Fruit fly (Drosophila melanogaster) whole organism, embryonic: Measurements from ENCODE around the gene Mbs.

Experiments used
- Ada2b ChIP-seq: fragments of 200-800 bp; sonication (Bioruptor generic); IDR thresholded peaks from 2 replicates; pipeline ENCODE4 v1.3.6; 2022; ENCODE audit warnings: missing biosample characterization, missing genetic modification characterization
- Aef1 ChIP-seq: fragments of 200-800 bp; sonication (Bioruptor generic); IDR thresholded peaks from 3 replicates; pipeline ENCODE4 v1.3.6; 2022; ENCODE audit warnings: missing biosample characterization, missing genetic modification characterization
- Atf6 ChIP-seq: fragments of 200-800 bp; sonication (Bioruptor generic); IDR thresholded peaks from 2 replicates; pipeline ENCODE4 v1.3.6; 2022; ENCODE audit warnings: missing biosample characterization, missing genetic modification characterization
- CG10321 ChIP-seq: fragments of 200-800 bp; sonication (Bioruptor generic); IDR thresholded peaks from 2 replicates; pipeline ENCODE4 v1.3.6; 2022; ENCODE audit warnings: missing biosample characterization, missing genetic modification characterization
- CG10979 ChIP-seq: fragments of 200-800 bp; sonication (Bioruptor generic); optimal IDR thresholded peaks from 2 replicates; lab custom pipeline; 2018; ENCODE audit warnings: missing biosample characterization, mild to moderate bottlenecking, missing genetic modification characterization, moderate library complexity
- CG11085 ChIP-seq: fragments of 200-800 bp; sonication (Bioruptor generic); IDR thresholded peaks from 2 replicates; pipeline ENCODE4 v1.3.6; 2022; ENCODE audit warnings: missing biosample characterization, missing genetic modification characterization
- CG12236 ChIP-seq: fragments of 200-800 bp; sonication (Bioruptor generic); optimal IDR thresholded peaks from 2 replicates; lab custom pipeline; 2016; ENCODE audit warnings: missing biosample characterization, missing genetic modification characterization
- CG13287 ChIP-seq: fragments of 200-800 bp; sonication (Bioruptor generic); IDR thresholded peaks from 2 replicates; pipeline ENCODE4 v1.3.6; 2022; ENCODE audit warnings: missing biosample characterization, missing genetic modification characterization; ENCODE audit not compliant: partially characterized antibody
- CG13775 ChIP-seq: fragments of 200-800 bp; sonication (Bioruptor generic); optimal IDR thresholded peaks from 3 replicates; lab custom pipeline; 2017; ENCODE audit warnings: missing biosample characterization, mild to moderate bottlenecking, missing genetic modification characterization
- CG15269 ChIP-seq: fragments of 200-800 bp; sonication (Bioruptor generic); optimal IDR thresholded peaks from 2 replicates; lab custom pipeline; 2018; ENCODE audit warnings: missing biosample characterization, mild to moderate bottlenecking, missing genetic modification characterization, moderate library complexity
- CG1529 ChIP-seq: fragments of 200-800 bp; sonication (Bioruptor generic); optimal IDR thresholded peaks from 3 replicates; lab custom pipeline; 2018; ENCODE audit warnings: missing biosample characterization, missing genetic modification characterization
- CG15601 ChIP-seq: fragments of 200-800 bp; sonication (Bioruptor generic); optimal IDR thresholded peaks from 3 replicates; lab custom pipeline; 2019; ENCODE audit warnings: missing biosample characterization, mild to moderate bottlenecking, missing genetic modification characterization, moderate library complexity
- CG16779 ChIP-seq: fragments of 200-800 bp; sonication (Bioruptor generic); IDR thresholded peaks from 2 replicates; pipeline ENCODE4 v1.3.6; 2022; ENCODE audit warnings: missing biosample characterization, missing genetic modification characterization
- CG17328 ChIP-seq: fragments of 200-800 bp; sonication (Bioruptor generic); IDR thresholded peaks from 2 replicates; pipeline ENCODE4 v1.3.6; 2022; ENCODE audit warnings: missing biosample characterization, missing genetic modification characterization
- CG2712 ChIP-seq: fragments of 200-800 bp; optimal IDR thresholded peaks from 3 replicates; lab custom pipeline; 2019; ENCODE audit warnings: missing biosample characterization, mild to moderate bottlenecking, missing genetic modification characterization, moderate library complexity
- CG30020 ChIP-seq: fragments of 200-800 bp; optimal IDR thresholded peaks from 2 replicates; lab custom pipeline; 2019; ENCODE audit warnings: missing biosample characterization, mild to moderate bottlenecking, missing genetic modification characterization, moderate library complexity
- CG32772 ChIP-seq: fragments of 200-800 bp; sonication (Bioruptor generic); IDR thresholded peaks from 2 replicates; pipeline ENCODE4 v1.3.6; 2022; ENCODE audit warnings: missing biosample characterization, missing genetic modification characterization
- CG4328 ChIP-seq: fragments of 200-800 bp; sonication (Bioruptor generic); optimal IDR thresholded peaks from 3 replicates; lab custom pipeline; 2017; ENCODE audit warnings: missing biosample characterization, missing genetic modification reagents, missing genetic modification characterization
- CG4360 ChIP-seq: fragments of 200-800 bp; sonication (Bioruptor generic); IDR thresholded peaks from 2 replicates; pipeline ENCODE4 v1.3.6; 2022; ENCODE audit warnings: missing biosample characterization, missing genetic modification characterization
- CG4424 ChIP-seq: fragments of 200-800 bp; sonication (Bioruptor generic); optimal IDR thresholded peaks from 3 replicates; lab custom pipeline; 2016; ENCODE audit warnings: missing biosample characterization, missing genetic modification characterization
- CG5245 ChIP-seq: fragments of 200-800 bp; sonication (Bioruptor generic); optimal IDR thresholded peaks from 3 replicates; lab custom pipeline; 2016; ENCODE audit warnings: missing biosample characterization, missing genetic modification characterization
- CG6791 ChIP-seq: fragments of 200-800 bp; sonication (Bioruptor generic); IDR thresholded peaks from 3 replicates; pipeline ENCODE4 v1.3.6; 2022; ENCODE audit warnings: missing biosample characterization, missing genetic modification characterization; ENCODE audit not compliant: partially characterized antibody
- CG7271 ChIP-seq: fragments of 200-800 bp; sonication (Bioruptor generic); optimal IDR thresholded peaks from 2 replicates; lab custom pipeline; 2018; ENCODE audit warnings: missing biosample characterization, mild to moderate bottlenecking, missing genetic modification characterization, moderate library complexity
- CG7556 ChIP-seq: fragments of 200-800 bp; sonication (Bioruptor generic); optimal IDR thresholded peaks from 2 replicates; lab custom pipeline; 2017; ENCODE audit warnings: missing biosample characterization, mild to moderate bottlenecking, missing genetic modification characterization
- CG8281 ChIP-seq: fragments of 200-800 bp; sonication (Bioruptor generic); optimal IDR thresholded peaks from 2 replicates; lab custom pipeline; 2018; ENCODE audit warnings: missing biosample characterization, mild to moderate bottlenecking, missing genetic modification characterization, moderate library complexity
- CHES-1-like ChIP-seq: fragments of 200-800 bp; sonication (Bioruptor generic); optimal IDR thresholded peaks from 2 replicates; lab custom pipeline; 2016; ENCODE audit warnings: missing biosample characterization, missing genetic modification characterization
- Dfd ChIP-seq, 2 experiments: fragments of >200 bp; optimal IDR thresholded peaks; 2 replicates each; lab custom pipeline; 2017; ENCODE audit warnings: missing biosample characterization in 2 of 2, missing genetic modification characterization in 2 of 2
- HLHmδ ChIP-seq: fragments of 200-800 bp; sonication (Bioruptor generic); optimal IDR thresholded peaks from 2 replicates; lab custom pipeline; 2018; ENCODE audit warnings: missing biosample characterization, mild to moderate bottlenecking, missing genetic modification characterization, moderate library complexity
- Jarid2 ChIP-seq: fragments of 200-800 bp; sonication (Bioruptor generic); optimal IDR thresholded peaks from 3 replicates; lab custom pipeline; 2017; ENCODE audit warnings: mild to moderate bottlenecking, missing biosample characterization, missing genetic modification reagents, missing genetic modification characterization
- Kr ChIP-seq: fragments of 200-800 bp; sonication (Bioruptor generic); optimal IDR thresholded peaks from 2 replicates; lab custom pipeline; 2017; ENCODE audit warnings: missing biosample characterization, mild to moderate bottlenecking, missing genetic modification characterization
- Lim3 ChIP-seq: fragments of 200-800 bp; sonication (Bioruptor generic); IDR thresholded peaks from 2 replicates; pipeline ENCODE4 v1.3.6; 2022; ENCODE audit warnings: missing biosample characterization, missing genetic modification characterization
- MESR4 ChIP-seq: fragments of 200-800 bp; sonication (Bioruptor generic); optimal IDR thresholded peaks from 2 replicates; lab custom pipeline; 2018; ENCODE audit warnings: missing biosample characterization, mild to moderate bottlenecking, missing genetic modification characterization, moderate library complexity
- NfI ChIP-seq: fragments of 200-800 bp; sonication (Bioruptor generic); optimal IDR thresholded peaks from 3 replicates; lab custom pipeline; 2018; ENCODE audit warnings: missing biosample characterization, mild to moderate bottlenecking, missing genetic modification characterization, moderate library complexity
- Sox102F ChIP-seq: fragments of 200-800 bp; sonication (Bioruptor generic); optimal IDR thresholded peaks from 2 replicates; lab custom pipeline; 2018; ENCODE audit warnings: missing biosample characterization, mild to moderate bottlenecking, missing genetic modification characterization, moderate library complexity
- Stat92E ChIP-seq, 3 experiments: fragments of >200 bp in 2 of 3; fragments of 200-800 bp in 1 of 3; sonication (Bioruptor generic) in 1 of 3; optimal IDR thresholded peaks; 2 replicates each; lab custom pipeline; 2017 to 2019; ENCODE audit warnings: missing biosample characterization in 3 of 3, missing genetic modification characterization in 3 of 3, mild to moderate bottlenecking in 1 of 3, moderate library complexity in 1 of 3
- az2 ChIP-seq: fragments of 200-800 bp; sonication (Bioruptor generic); optimal IDR thresholded peaks from 3 replicates; lab custom pipeline; 2016; ENCODE audit warnings: missing biosample characterization, missing genetic modification characterization
- bsh ChIP-seq, 2 experiments: fragments of 200-800 bp; sonication (Bioruptor generic); optimal IDR thresholded peaks; 2 replicates each; lab custom pipeline; 2017 to 2018; ENCODE audit warnings: mild to moderate bottlenecking in 2 of 2, missing biosample characterization in 2 of 2, missing genetic modification characterization in 2 of 2, moderate library complexity in 1 of 2
- cato ChIP-seq: fragments of 200-800 bp; sonication (Bioruptor generic); optimal IDR thresholded peaks from 2 replicates; lab custom pipeline; 2016; ENCODE audit warnings: missing biosample characterization, missing genetic modification characterization, borderline replicate concordance
- chinmo ChIP-seq: fragments of 200-800 bp; sonication (Bioruptor generic); IDR thresholded peaks from 4 replicates; pipeline ENCODE4 v1.3.6; 2022; ENCODE audit warnings: missing biosample characterization, missing genetic modification characterization; ENCODE audit not compliant: partially characterized antibody
- ftz-f1 ChIP-seq: fragments of 200-800 bp; sonication (Bioruptor generic); optimal IDR thresholded peaks from 2 replicates; lab custom pipeline; 2016; ENCODE audit warnings: missing biosample characterization, missing genetic modification characterization
- gcm ChIP-seq: fragments of 200-800 bp; sonication (Bioruptor generic); optimal IDR thresholded peaks from 2 replicates; lab custom pipeline; 2019; ENCODE audit warnings: missing biosample characterization, mild to moderate bottlenecking, missing genetic modification characterization, moderate library complexity
- hkb ChIP-seq, 2 experiments: fragments of 200-800 bp in 1 of 2; fragments of >200 bp in 1 of 2; sonication (Bioruptor generic) in 1 of 2; IDR thresholded peaks in 1 of 2; optimal IDR thresholded peaks in 1 of 2; 2 replicates each; pipeline versions ENCODE4 v1.3.6 to Lab custom; 2017 to 2022; ENCODE audit warnings: missing biosample characterization in 1 of 2, missing genetic modification characterization in 1 of 2
- jing ChIP-seq: fragments of 200-800 bp; sonication (Bioruptor generic); optimal IDR thresholded peaks from 2 replicates; lab custom pipeline; 2018; ENCODE audit warnings: missing biosample characterization, mild to moderate bottlenecking, missing genetic modification characterization
- lab ChIP-seq: fragments of 200-800 bp; sonication (Bioruptor generic); optimal IDR thresholded peaks from 3 replicates; lab custom pipeline; 2017; ENCODE audit warnings: missing biosample characterization, missing genetic modification characterization, mild to moderate bottlenecking, moderate library complexity, missing genetic modification reagents
- oc ChIP-seq: fragments of 200-800 bp; sonication (Bioruptor generic); optimal IDR thresholded peaks from 2 replicates; lab custom pipeline; 2018; ENCODE audit warnings: missing biosample characterization, mild to moderate bottlenecking, missing genetic modification characterization, moderate library complexity
- tx ChIP-seq: fragments of 200-800 bp; sonication (Bioruptor generic); optimal IDR thresholded peaks from 2 replicates; lab custom pipeline; 2016; ENCODE audit warnings: missing biosample characterization, missing genetic modification characterization
- zf30C ChIP-seq: fragments of 200-800 bp; sonication (Bioruptor generic); optimal IDR thresholded peaks from 3 replicates; lab custom pipeline; 2018; ENCODE audit warnings: missing biosample characterization, mild to moderate bottlenecking, missing genetic modification characterization

Gene Mbs

DNA sequence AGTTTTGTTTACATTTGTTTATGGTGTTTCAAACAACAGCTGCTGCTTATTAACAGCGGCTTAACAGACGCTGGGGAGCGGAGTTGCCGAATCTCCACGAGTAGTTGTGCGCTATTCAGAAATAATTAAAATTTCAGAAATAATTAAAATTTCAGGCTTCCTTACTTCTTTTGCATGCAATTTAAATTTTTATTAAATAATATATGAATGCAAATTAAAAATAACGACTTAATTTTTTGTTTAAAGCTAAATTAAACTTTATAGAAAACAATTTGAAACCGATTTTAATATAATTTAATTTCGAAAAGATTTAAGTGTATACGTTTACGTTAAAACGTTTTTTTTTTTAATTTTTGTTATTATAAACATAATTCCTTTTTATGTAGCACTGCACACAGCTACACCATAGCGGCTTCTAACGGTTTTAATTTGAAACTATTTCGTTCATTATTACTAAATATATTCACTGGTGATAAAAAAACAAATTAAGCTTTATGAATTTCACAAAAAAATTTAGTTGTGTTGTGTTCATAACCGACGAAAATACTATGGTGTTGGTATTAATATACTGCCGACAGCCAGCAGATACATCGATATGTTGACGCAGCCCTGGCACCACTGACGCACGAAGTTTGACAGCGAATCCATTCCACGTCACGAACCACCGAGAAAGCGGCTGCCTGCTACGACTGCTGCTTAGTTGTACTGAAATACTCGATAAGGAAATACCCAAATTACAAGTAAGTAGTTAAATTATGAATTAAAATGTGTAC is 77.4 kb downstream of the Mbs start, which contains the start of gene SsRbeta (continued):
- TF ChIP-seq CG6791 (GFP tag; lab: Robert Waterston, UW) (peak; percentile 82), Lim3 (GFP tag; lab: Robert Waterston, UW) (no peak), CG15269 (tag; lab: Kevin White, UChicago) (peak; percentile 36), az2 (GFP tag; lab: Kevin White, UChicago) (no peak), Atf6 (no peak), CG16779 (GFP tag; lab: Robert Waterston, UW) (peak; percentile 46; the same call in 1 of the 2 replicates), ftz-f1 (no peak), NfI (GFP tag; lab: Kevin White, UChicago) (peak; percentile 9), HLHmδ (peak; percentile 88), CG5245 (GFP tag; lab: Kevin White, UChicago) (no peak), CG32772 (peak; percentile 48; the same call in 1 of the 2 replicates), MESR4 (GFP tag; lab: Kevin White, UChicago) (peak; percentile 94), jing (GFP tag; lab: Kevin White, UChicago) (no peak), CG15601 (peak; percentile 15), CG13287 (peak; percentile 79), zf30C (no peak), CG12236 (GFP tag; lab: Kevin White, UChicago) (no peak), CG17328 (GFP tag; lab: Robert Waterston, UW) (peak; percentile 75), Kr (GFP tag; lab: Kevin White, UChicago) (no peak), CG7271 (tag; lab: Kevin White, UChicago) (no peak), Sox102F (GFP tag; lab: Kevin White, UChicago) (peak; percentile 51), gcm (no peak), Ada2b (GFP tag; lab: Robert Waterston, UW) (peak; percentile 38; the same call in 1 of the 2 replicates), CG4360 (GFP tag; lab: Robert Waterston, UW) (no peak), CG1529 (GFP tag; lab: Kevin White, UChicago) (no peak), Jarid2 (GFP tag; lab: Kevin White, UChicago) (peak; percentile 37), CG4328 (peak; percentile 44), hkb (optimal IDR thresholded peaks at IDR 0.05; lab: Kevin White, UChicago) (no peak), hkb (GFP tag; IDR thresholded peaks at IDR 0.05; lab: Robert Waterston, UW) (peak; percentile 30), Aef1 (GFP tag; lab: Robert Waterston, UW) (peak; percentile 7; the same call in 1 of the 3 replicates), CG13775 (GFP tag; lab: Kevin White, UChicago) (peak; percentile 67), chinmo (GFP tag; lab: Robert Waterston, UW) (peak; percentile 72; the same call in 1 of the 4 replicates), CHES-1-like (GFP tag; lab: Kevin White, UChicago) (peak; percentile 60), tx (no peak), CG10979 (tag; lab: Kevin White, UChicago) (no peak), oc (tag; lab: Kevin White, UChicago) (no peak), Dfd (GFP tag; optimal IDR thresholded peaks at IDR 0.05; lab: Kevin White, UChicago) (no peak), CG7556 (GFP tag; lab: Kevin White, UChicago) (peak; percentile 64), lab (GFP tag; lab: Kevin White, UChicago) (no peak), cato (GFP tag; lab: Kevin White, UChicago) (no peak), CG2712 (tag; lab: Kevin White, UChicago) (peak; percentile 14), bsh (GFP tag; optimal IDR thresholded peaks at IDR 0.05; lab: Kevin White, UChicago) (peak in 1 of 2 experiments; percentile 46), Stat92E (GFP tag; optimal IDR thresholded peaks at IDR 0.05; lab: Kevin White, UChicago) (no peak), CG10321 (peak; percentile 31; the same call in 1 of the 2 replicates), CG4424 (GFP tag; lab: Kevin White, UChicago) (peak; percentile 48), CG11085 (GFP tag; lab: Robert Waterston, UW) (no peak), CG30020 (peak; percentile 51), CG8281 (tag; lab: Kevin White, UChicago) (no peak)
